Worm (Caenorhabditis elegans): ENCODE data around the gene nspc-17.
"Not testable (repeated sequence)": the region's sequence is repeated elsewhere in the genome, so short reads cannot be mapped to it uniquely, and the experiment has no call there.

Gene nspc-17

ce11 chrX:14525081-14525324, at the start of gene nspc-17:
TSS of gene nspc-17 (minus strand) at chrX:14525181.
- TF ChIP-seq nhr-12 (tag; optimal IDR thresholded peaks at IDR 0.05); unc-62 (GFP tag; optimal IDR thresholded peaks at IDR 0.05); nhr-237 (tag; optimal IDR thresholded peaks at IDR 0.05): not testable (repeated sequence)

- TF ChIP-seq M03D4.4 (tag; optimal IDR thresholded peaks at IDR 0.05) (no peak), ceh-39 (tag; optimal IDR thresholded peaks at IDR 0.05) (no peak), bed-3 (GFP tag; optimal IDR thresholded peaks at IDR 0.05) (no peak), tbx-8 (GFP tag; optimal IDR thresholded peaks at IDR 0.05) (no peak), nhr-76 (tag; optimal IDR thresholded peaks at IDR 0.05) (no peak), zip-8 (tag; optimal IDR thresholded peaks at IDR 0.05) (no peak), snpc-4 (tag; optimal IDR thresholded peaks at IDR 0.05) (no peak), drap-1 (GFP tag; optimal IDR thresholded peaks at IDR 0.05) (no peak), unc-62 (GFP tag; optimal IDR thresholded peaks at IDR 0.05) (no peak), lin-13 (tag; optimal IDR thresholded peaks at IDR 0.05) (no peak), mep-1 (tag; optimal IDR thresholded peaks at IDR 0.05) (no peak)
Observed at ce11 chrX:14572419-14572818, 47.4 kb upstream of the nspc-17 start, which contains the start of gene lron-1. TSS of gene lron-1 (plus strand) at chrX:14572719.

- TF ChIP-seq cnd-1 (tag; optimal IDR thresholded peaks at IDR 0.05) (peak; percentile 13), ceh-83 (GFP tag; optimal IDR thresholded peaks at IDR 0.05) (no peak), sptf-1 (tag; optimal IDR thresholded peaks at IDR 0.05) (peak; percentile 56), nhr-237 (tag; optimal IDR thresholded peaks at IDR 0.05) (peak; percentile 13)
Observed at ce11 chrX:14571277-14571676, 46.3 kb upstream of the nspc-17 start.

ce11 chrX:14568258-14568763, 43.3 kb upstream of the nspc-17 start:
- no peak for TF ChIP-seq cnd-1 (tag; optimal IDR thresholded peaks at IDR 0.05)
- TF ChIP-seq nhr-237 (tag; optimal IDR thresholded peaks at IDR 0.05): no peak
- TF ChIP-seq ham-2 (GFP tag; optimal IDR thresholded peaks at IDR 0.05): no peak

- TF ChIP-seq nhr-28 (tag; optimal IDR thresholded peaks at IDR 0.05): no peak
- no peak for TF ChIP-seq sem-2 (GFP tag; optimal IDR thresholded peaks at IDR 0.05)
- TF ChIP-seq lin-32 (GFP tag; optimal IDR thresholded peaks at IDR 0.05): no peak
- TF ChIP-seq unc-62 (GFP tag; optimal IDR thresholded peaks at IDR 0.05): peak; percentile 45
- TF ChIP-seq nhr-12 (tag; optimal IDR thresholded peaks at IDR 0.05): no peak
- TF ChIP-seq snpc-4 (tag; optimal IDR thresholded peaks at IDR 0.05): no peak
- peak; percentile 24 for TF ChIP-seq unc-120 (tag; optimal IDR thresholded peaks at IDR 0.05; ENCODE audit: poor library complexity, severe bottlenecking)
- TF ChIP-seq sptf-1 (tag; optimal IDR thresholded peaks at IDR 0.05): no peak
- TF ChIP-seq tbx-8 (GFP tag; optimal IDR thresholded peaks at IDR 0.05): no peak
- peak; percentile 95 for TF ChIP-seq hlh-1 (tag; optimal IDR thresholded peaks at IDR 0.05)
- no peak for TF ChIP-seq M03D4.4 (tag; optimal IDR thresholded peaks at IDR 0.05)
- no peak for TF ChIP-seq pha-4 (tag; optimal IDR thresholded peaks at IDR 0.05)
- TF ChIP-seq nhr-76 (tag; optimal IDR thresholded peaks at IDR 0.05): no peak
- no peak for TF ChIP-seq zip-8 (tag; optimal IDR thresholded peaks at IDR 0.05)
- no peak for TF ChIP-seq mab-5 (tag; optimal IDR thresholded peaks at IDR 0.05)
- TF ChIP-seq ceh-39 (tag; optimal IDR thresholded peaks at IDR 0.05): no peak
- no peak for TF ChIP-seq ceh-43 (GFP tag; optimal IDR thresholded peaks at IDR 0.05)
- TF ChIP-seq elt-1 (tag; optimal IDR thresholded peaks at IDR 0.05; ENCODE audit: borderline replicate concordance, insufficient read depth): no peak
- no peak for TF ChIP-seq cnd-1 (tag; optimal IDR thresholded peaks at IDR 0.05)
- no peak for TF ChIP-seq flh-1 (GFP tag; optimal IDR thresholded peaks at IDR 0.05)
- no peak for TF ChIP-seq lin-13 (tag; optimal IDR thresholded peaks at IDR 0.05)
- TF ChIP-seq ztf-11 (tag; optimal IDR thresholded peaks at IDR 0.05): no peak
- TF ChIP-seq ces-1 (GFP tag; optimal IDR thresholded peaks at IDR 0.05): no peak
- no peak for TF ChIP-seq mls-2 (tag; optimal IDR thresholded peaks at IDR 0.05)
- no peak for TF ChIP-seq ceh-83 (GFP tag; optimal IDR thresholded peaks at IDR 0.05)
Observed at ce11 chrX:14566047-14566446, 41.1 kb upstream of the nspc-17 start.

- TF ChIP-seq nhr-12 (tag; optimal IDR thresholded peaks at IDR 0.05) (no peak), tbx-8 (GFP tag; optimal IDR thresholded peaks at IDR 0.05) (no peak), mls-2 (tag; optimal IDR thresholded peaks at IDR 0.05) (no peak), sptf-1 (tag; optimal IDR thresholded peaks at IDR 0.05) (no peak), ces-1 (GFP tag; optimal IDR thresholded peaks at IDR 0.05) (no peak), bed-3 (GFP tag; optimal IDR thresholded peaks at IDR 0.05) (no peak), cnd-1 (tag; optimal IDR thresholded peaks at IDR 0.05) (no peak), nhr-28 (tag; optimal IDR thresholded peaks at IDR 0.05) (no peak), pha-4 (tag; optimal IDR thresholded peaks at IDR 0.05) (no peak), lsy-2 (tag; optimal IDR thresholded peaks at IDR 0.05) (no peak), snpc-4 (tag; optimal IDR thresholded peaks at IDR 0.05) (no peak), drap-1 (GFP tag; optimal IDR thresholded peaks at IDR 0.05) (no peak), lin-13 (tag; optimal IDR thresholded peaks at IDR 0.05) (no peak), unc-62 (GFP tag; optimal IDR thresholded peaks at IDR 0.05) (no peak), sem-2 (GFP tag; optimal IDR thresholded peaks at IDR 0.05) (no peak), mep-1 (tag; optimal IDR thresholded peaks at IDR 0.05) (no peak), unc-39 (tag; optimal IDR thresholded peaks at IDR 0.05) (no peak), unc-120 (tag; optimal IDR thresholded peaks at IDR 0.05; ENCODE audit: poor library complexity, severe bottlenecking) (no peak), M03D4.4 (tag; optimal IDR thresholded peaks at IDR 0.05) (no peak), blmp-1 (tag; optimal IDR thresholded peaks at IDR 0.05) (no peak)
Observed at ce11 chrX:14565245-14565644, 40.3 kb upstream of the nspc-17 start.

Data from whole organism, mixed stage, embryonic.